Worm (Caenorhabditis elegans) whole organism, midembryonic: ENCODE measurements around the gene rol-6.

ENCODE experiments used
- T22C8.4 ChIP-seq: fragments of 200-800 bp; sonication (Bioruptor generic); IDR thresholded peaks from 2 replicates; pipeline ENCODE4 v1.3.6; 2022; ENCODE audit warnings: missing genetic modification characterization, missing compliant biosample characterization
- cog-1 ChIP-seq: sonication (generic microtip); optimal IDR thresholded peaks from 2 replicates; lab custom pipeline; 2016; ENCODE audit warnings: missing genetic modification characterization, missing compliant biosample characterization
- flt-1 ChIP-seq: fragments of 200-800 bp; sonication (Bioruptor generic); IDR thresholded peaks from 2 replicates; pipeline ENCODE4 v1.3.6; 2022; ENCODE audit warnings: missing genetic modification characterization, missing compliant biosample characterization
- klf-2 ChIP-seq: fragments of 200-800 bp; sonication (Bioruptor generic); conservative IDR thresholded peaks from 2 replicates; pipeline ENCODE4 v1.3.6; 2022; ENCODE audit warnings: missing genetic modification reagents, missing genetic modification characterization, missing compliant biosample characterization
- med-1 ChIP-seq: sonication (generic microtip); optimal IDR thresholded peaks from 2 replicates; lab custom pipeline; 2017; ENCODE audit warnings: missing genetic modification characterization, mild to moderate bottlenecking, missing compliant biosample characterization, antibody characterized with exemption, missing genetic modification reagents; ENCODE audit not compliant: insufficient read depth
- ref-1 ChIP-seq: fragments of 200-800 bp; sonication (Bioruptor generic); conservative IDR thresholded peaks from 2 replicates; pipeline ENCODE4 v1.3.6; 2022; ENCODE audit warnings: missing genetic modification reagents, missing genetic modification characterization, missing compliant biosample characterization
- tab-1 ChIP-seq: fragments of 200-800 bp; sonication (Bioruptor generic); IDR thresholded peaks from 2 replicates; pipeline ENCODE4 v1.3.6; 2022; ENCODE audit warnings: missing genetic modification characterization, missing compliant biosample characterization
- ztf-23 ChIP-seq: fragments of 200-800 bp; sonication (Bioruptor generic); IDR thresholded peaks from 2 replicates; pipeline ENCODE4 v1.3.6; 2022; ENCODE audit warnings: missing genetic modification reagents, missing genetic modification characterization, missing compliant biosample characterization
- ztf-29 ChIP-seq: fragments of 200-800 bp; sonication (Bioruptor generic); IDR thresholded peaks from 2 replicates; pipeline ENCODE4 v1.3.6; 2022; ENCODE audit warnings: missing genetic modification reagents, missing genetic modification characterization, missing compliant biosample characterization

The rol-6 gene

DNA sequence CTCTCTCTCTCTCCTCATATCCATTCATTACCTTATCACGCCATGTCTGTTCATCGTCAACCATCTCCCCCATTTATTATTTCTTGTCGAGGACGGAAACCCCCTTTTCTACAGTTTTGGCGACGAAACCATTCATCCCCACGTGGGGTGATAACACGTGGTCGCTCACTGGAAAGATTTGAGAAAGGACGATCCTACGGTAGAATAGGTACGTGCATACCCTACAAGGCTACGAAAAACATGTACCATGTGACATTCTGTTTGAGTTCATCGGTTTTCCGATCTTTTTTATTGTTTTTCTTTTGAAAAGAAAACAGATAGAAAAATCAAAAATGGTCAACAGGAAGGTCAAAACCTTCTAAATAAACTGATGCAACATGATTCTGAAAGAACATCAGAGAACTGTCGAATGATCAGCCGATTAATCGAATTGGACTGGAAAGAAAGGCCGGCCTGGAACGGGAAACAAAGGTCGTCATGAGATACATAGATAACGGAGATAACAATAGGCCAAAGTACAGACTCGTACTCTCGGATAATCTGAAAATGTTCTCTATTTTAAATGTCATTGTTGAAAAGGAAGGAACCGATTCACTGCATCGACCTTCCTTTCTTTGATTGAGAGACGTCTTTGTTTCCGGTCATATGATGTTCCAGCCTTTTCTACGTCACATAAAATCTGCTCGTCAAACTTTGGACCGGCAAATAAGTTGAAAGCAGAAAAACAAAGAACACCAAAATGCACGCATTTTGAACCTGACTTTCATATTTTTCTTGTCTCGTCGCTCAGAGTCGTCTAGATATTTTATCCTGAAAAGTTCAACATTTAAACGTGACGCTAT is 9.4 kb downstream of the rol-6 start:
- TF ChIP-seq ztf-29 (GFP tag; lab: Robert Waterston, UW) = no peak
- TF ChIP-seq ref-1 (GFP tag; lab: Robert Waterston, UW) = no peak
- no peak for TF ChIP-seq ztf-23 (GFP tag; lab: Robert Waterston, UW)
- TF ChIP-seq klf-2 (GFP tag; lab: Robert Waterston, UW) = no peak
- TF ChIP-seq cog-1 (tag; lab: Kevin White, UChicago) = no peak
- TF ChIP-seq T22C8.4 (GFP tag; lab: Robert Waterston, UW) = no peak
- no peak for TF ChIP-seq med-1
- no peak for TF ChIP-seq flt-1
- TF ChIP-seq tab-1 (GFP tag; lab: Robert Waterston, UW) = no peak

DNA sequence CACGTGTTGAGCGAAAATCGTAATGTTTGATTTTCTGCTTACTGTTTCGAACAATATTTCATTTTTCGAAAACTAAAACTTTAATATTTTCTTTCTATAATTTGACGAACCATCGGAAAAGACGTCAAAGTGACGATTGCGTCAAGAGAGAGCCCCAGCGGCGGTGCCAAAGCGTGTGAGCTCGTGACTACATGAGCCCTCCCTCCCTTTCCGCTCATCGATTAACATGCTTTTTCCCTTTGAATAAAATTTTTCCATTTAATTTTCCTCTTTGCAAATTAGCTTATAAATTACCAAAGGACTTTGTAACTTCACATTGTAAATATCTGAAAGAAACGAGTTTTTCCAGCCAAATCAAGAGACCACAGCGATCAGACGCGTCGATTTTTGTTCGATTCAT is 10.1 kb downstream of the rol-6 start:
- TF ChIP-seq ztf-23 (GFP tag; lab: Robert Waterston, UW) (no peak), ref-1 (GFP tag; lab: Robert Waterston, UW) (no peak), cog-1 (tag; lab: Kevin White, UChicago) (no peak), klf-2 (GFP tag; lab: Robert Waterston, UW) (no peak)

ce11 chrII:8743379-8744173 is 10.7 kb downstream of the rol-6 start, which contains the start of gene mak-1:
mak-1 (plus strand) TSS chrII:8744071.
- TF ChIP-seq T22C8.4 (GFP tag; lab: Robert Waterston, UW) = 0 out of 2 replicates have a peak, but pooled peaks have one; percentile 22
- TF ChIP-seq klf-2 (GFP tag; lab: Robert Waterston, UW) = no peak

- TF ChIP-seq T22C8.4 (GFP tag; lab: Robert Waterston, UW) = no peak
- TF ChIP-seq flt-1 = no peak
- TF ChIP-seq tab-1 (GFP tag; lab: Robert Waterston, UW) = no peak
- TF ChIP-seq cog-1 (tag; lab: Kevin White, UChicago) = no peak
- TF ChIP-seq med-1 = no peak
- no peak for TF ChIP-seq ref-1 (GFP tag; lab: Robert Waterston, UW)
- TF ChIP-seq klf-2 (GFP tag; lab: Robert Waterston, UW) = no peak
- TF ChIP-seq ztf-29 (GFP tag; lab: Robert Waterston, UW) = no peak
- no peak for TF ChIP-seq ztf-23 (GFP tag; lab: Robert Waterston, UW)
Observed at ce11 chrII:8744555-8745448, 12.0 kb downstream of the rol-6 start.

- no peak for TF ChIP-seq flt-1
- no peak for TF ChIP-seq tab-1 (GFP tag; lab: Robert Waterston, UW)
- TF ChIP-seq med-1 = no peak
- no peak for TF ChIP-seq ztf-29 (GFP tag; lab: Robert Waterston, UW)
- TF ChIP-seq T22C8.4 (GFP tag; lab: Robert Waterston, UW) = no peak
- no peak for TF ChIP-seq cog-1 (tag; lab: Kevin White, UChicago)
- TF ChIP-seq klf-2 (GFP tag; lab: Robert Waterston, UW) = no peak
- no peak for TF ChIP-seq ref-1 (GFP tag; lab: Robert Waterston, UW)
- TF ChIP-seq ztf-23 (GFP tag; lab: Robert Waterston, UW) = no peak
Observed at ce11 chrII:8745449-8746297, 12.8 kb downstream of the rol-6 start.

ce11 chrII:8746298-8746775 is 13.5 kb downstream of the rol-6 start:
- TF ChIP-seq tab-1 (GFP tag; lab: Robert Waterston, UW) (no peak), flt-1 (no peak), ref-1 (GFP tag; lab: Robert Waterston, UW) (no peak), klf-2 (GFP tag; lab: Robert Waterston, UW) (no peak), ztf-23 (GFP tag; lab: Robert Waterston, UW) (no peak), ztf-29 (GFP tag; lab: Robert Waterston, UW) (no peak), cog-1 (tag; lab: Kevin White, UChicago) (no peak), T22C8.4 (GFP tag; lab: Robert Waterston, UW) (no peak), med-1 (no peak)

- no peak for TF ChIP-seq T22C8.4 (GFP tag; lab: Robert Waterston, UW)
- no peak for TF ChIP-seq ztf-23 (GFP tag; lab: Robert Waterston, UW)
- TF ChIP-seq flt-1 = peak; percentile 63; the same call in 1 of the 2 replicates
Observed at ce11 chrII:8747246-8747938, 14.5 kb downstream of the rol-6 start.

ce11 chrII:8747939-8748352 is 15.1 kb downstream of the rol-6 start:
- TF ChIP-seq ref-1 (GFP tag; lab: Robert Waterston, UW) (peak; percentile 55; the same call in 1 of the 2 replicates), cog-1 (tag; lab: Kevin White, UChicago) (peak; percentile 79), T22C8.4 (GFP tag; lab: Robert Waterston, UW) (no peak), ztf-29 (GFP tag; lab: Robert Waterston, UW) (no peak), tab-1 (GFP tag; lab: Robert Waterston, UW) (no peak), flt-1 (0 out of 2 replicates have a peak, but pooled peaks have one; percentile 46), ztf-23 (GFP tag; lab: Robert Waterston, UW) (no peak)
